Worm (Caenorhabditis elegans) whole organism, L2 larva: ENCODE results near the gene H12I19.115.

Experiments used
- F13H6.1 ChIP-seq: sonication (generic microtip); optimal IDR thresholded peaks from 2 replicates; lab custom pipeline; 2016; ENCODE audit warnings: missing genetic modification characterization, missing compliant biosample characterization
- Y55F3AM.14 ChIP-seq: fragments of 200-800 bp; sonication (Bioruptor generic); optimal IDR thresholded peaks from 2 replicates; lab custom pipeline; 2018; ENCODE audit warnings: mild to moderate bottlenecking, missing genetic modification characterization, missing compliant biosample characterization
- ZK546.5 ChIP-seq: sonication (generic microtip); optimal IDR thresholded peaks from 2 replicates; lab custom pipeline; 2017; ENCODE audit warnings: missing biosample characterization, missing genetic modification characterization
- alr-1 ChIP-seq: fragments of 150-350 bp; optimal IDR thresholded peaks from 2 replicates; lab custom pipeline; 2014; ENCODE audit warnings: missing biosample characterization, missing genetic modification characterization
- aly-2 ChIP-seq: fragments of 150-350 bp; optimal IDR thresholded peaks from 2 replicates; lab custom pipeline; 2014; ENCODE audit warnings: missing biosample characterization, missing genetic modification characterization
- ceh-16 ChIP-seq: fragments of 150-350 bp; optimal IDR thresholded peaks from 2 replicates; lab custom pipeline; 2014; ENCODE audit warnings: missing biosample characterization, missing genetic modification characterization
- ceh-82 ChIP-seq: fragments of 150-350 bp; optimal IDR thresholded peaks from 2 replicates; lab custom pipeline; 2014; ENCODE audit warnings: missing biosample characterization, missing genetic modification characterization
- crh-2 ChIP-seq: sonication (generic microtip); optimal IDR thresholded peaks from 2 replicates; lab custom pipeline; 2017; ENCODE audit warnings: missing biosample characterization, missing genetic modification characterization
- dmd-4 ChIP-seq: sonication (generic microtip); optimal IDR thresholded peaks from 2 replicates; lab custom pipeline; 2017; ENCODE audit warnings: missing biosample characterization, missing genetic modification characterization
- elt-1 ChIP-seq: fragments of 150-350 bp; optimal IDR thresholded peaks from 2 replicates; lab custom pipeline; 2014; ENCODE audit warnings: missing biosample characterization, missing genetic modification characterization
- elt-3 ChIP-seq: sonication (generic microtip); optimal IDR thresholded peaks from 2 replicates; lab custom pipeline; 2017; ENCODE audit warnings: missing biosample characterization, missing genetic modification characterization
- fos-1 ChIP-seq: fragments of 150-350 bp; optimal IDR thresholded peaks from 2 replicates; lab custom pipeline; 2014; ENCODE audit warnings: missing biosample characterization, missing genetic modification characterization
- gmeb-1 ChIP-seq: fragments of 150-350 bp; optimal IDR thresholded peaks from 2 replicates; lab custom pipeline; 2014; ENCODE audit warnings: missing biosample characterization, missing genetic modification characterization
- lin-39 ChIP-seq: fragments of 150-350 bp; optimal IDR thresholded peaks from 2 replicates; lab custom pipeline; 2014; ENCODE audit warnings: missing biosample characterization, missing genetic modification reagents, missing genetic modification characterization
- mab-5 ChIP-seq: fragments of 150-350 bp; optimal IDR thresholded peaks from 2 replicates; lab custom pipeline; 2014; ENCODE audit warnings: missing biosample characterization, missing genetic modification characterization
- mbf-1 ChIP-seq: sonication (generic microtip); optimal IDR thresholded peaks from 2 replicates; lab custom pipeline; 2017; ENCODE audit warnings: missing biosample characterization, missing genetic modification characterization
- mdl-1 ChIP-seq, 2 experiments: fragments of 150-350 bp in 1 of 2; sonication (generic microtip) in 1 of 2; optimal IDR thresholded peaks; 2 replicates each; lab custom pipeline; 2017; ENCODE audit warnings: missing biosample characterization in 2 of 2, missing genetic modification characterization in 2 of 2
- nhr-11 ChIP-seq: fragments of 150-350 bp; optimal IDR thresholded peaks from 2 replicates; lab custom pipeline; 2014; ENCODE audit warnings: missing biosample characterization, missing genetic modification characterization
- nhr-12 ChIP-seq: fragments of 150-350 bp; optimal IDR thresholded peaks from 2 replicates; lab custom pipeline; 2014; ENCODE audit warnings: missing biosample characterization, missing genetic modification characterization
- nhr-129 ChIP-seq: fragments of 150-350 bp; optimal IDR thresholded peaks from 2 replicates; lab custom pipeline; 2014; ENCODE audit warnings: missing biosample characterization, missing genetic modification characterization
- nhr-21 ChIP-seq: fragments of 150-350 bp; optimal IDR thresholded peaks from 2 replicates; lab custom pipeline; 2014; ENCODE audit warnings: missing biosample characterization, missing genetic modification characterization
- nhr-6 ChIP-seq: fragments of 150-350 bp; optimal IDR thresholded peaks from 2 replicates; lab custom pipeline; 2014; ENCODE audit warnings: missing biosample characterization, missing genetic modification characterization
- nhr-77 ChIP-seq: fragments of 150-350 bp; optimal IDR thresholded peaks from 2 replicates; lab custom pipeline; 2014; ENCODE audit warnings: missing biosample characterization, missing genetic modification characterization
- peb-1 ChIP-seq: fragments of 150-350 bp; optimal IDR thresholded peaks from 2 replicates; lab custom pipeline; 2014; ENCODE audit warnings: missing biosample characterization, missing genetic modification characterization
- sem-4 ChIP-seq: fragments of 150-350 bp; optimal IDR thresholded peaks from 2 replicates; lab custom pipeline; 2014; ENCODE audit warnings: missing biosample characterization, missing genetic modification reagents, missing genetic modification characterization
- skn-1 ChIP-seq: sonication (generic microtip); optimal IDR thresholded peaks from 2 replicates; lab custom pipeline; 2017; ENCODE audit warnings: missing biosample characterization, missing genetic modification characterization
- sma-3 ChIP-seq: sonication (generic microtip); optimal IDR thresholded peaks from 2 replicates; lab custom pipeline; 2016; ENCODE audit warnings: missing genetic modification reagents, missing genetic modification characterization, missing compliant biosample characterization
- snpc-4 ChIP-seq: fragments of 150-350 bp; optimal IDR thresholded peaks from 2 replicates; lab custom pipeline; 2014; ENCODE audit warnings: missing biosample characterization, missing genetic modification characterization
- unc-39 ChIP-seq: fragments of 150-350 bp; optimal IDR thresholded peaks from 2 replicates; lab custom pipeline; 2014; ENCODE audit warnings: missing biosample characterization, missing genetic modification characterization
- unc-55 ChIP-seq: fragments of 150-350 bp; sonication (generic microtip); optimal IDR thresholded peaks from 3 replicates; lab custom pipeline; 2014; ENCODE audit warnings: missing biosample characterization, missing genetic modification reagents, missing genetic modification characterization
- unc-62 ChIP-seq: fragments of 150-350 bp; optimal IDR thresholded peaks from 2 replicates; lab custom pipeline; 2014; ENCODE audit warnings: missing biosample characterization, missing genetic modification reagents, missing genetic modification characterization
- zag-1 ChIP-seq: fragments of 150-350 bp; optimal IDR thresholded peaks from 2 replicates; lab custom pipeline; 2014; ENCODE audit warnings: missing biosample characterization, missing genetic modification characterization
- ztf-1 ChIP-seq: fragments of 200-800 bp; sonication (Bioruptor generic); conservative IDR thresholded peaks from 2 replicates; pipeline ENCODE4 v1.3.6; 2022; ENCODE audit warnings: missing genetic modification characterization, missing compliant biosample characterization
- ztf-11 ChIP-seq: sonication (generic microtip); optimal IDR thresholded peaks from 2 replicates; lab custom pipeline; 2017; ENCODE audit warnings: missing biosample characterization, missing genetic modification characterization

The H12I19.115 gene

ce11 chrIV:14114357-14114756, 13.3 kb downstream of the H12I19.115 start:
- no peak for TF ChIP-seq elt-1 (tag; lab: Kevin White, UChicago)
- no peak for TF ChIP-seq nhr-129 (tag; lab: Kevin White, UChicago)

ce11 chrIV:14113621-14114020, 14.0 kb downstream of the H12I19.115 start:
- TF ChIP-seq nhr-129 (tag; lab: Kevin White, UChicago) (no peak), ceh-82 (tag; lab: Kevin White, UChicago) (no peak), mbf-1 (tag; lab: Kevin White, UChicago) (no peak), nhr-6 (tag; lab: Kevin White, UChicago) (no peak), ztf-11 (tag; lab: Kevin White, UChicago) (no peak), lin-39 (tag; lab: Kevin White, UChicago) (no peak), elt-1 (tag; lab: Kevin White, UChicago) (no peak), crh-2 (tag; lab: Kevin White, UChicago) (no peak), nhr-12 (tag; lab: Kevin White, UChicago) (no peak), aly-2 (tag; lab: Kevin White, UChicago) (no peak), snpc-4 (tag; lab: Kevin White, UChicago) (no peak), ZK546.5 (tag; lab: Kevin White, UChicago) (no peak), dmd-4 (tag; lab: Kevin White, UChicago) (no peak), sma-3 (no peak), nhr-21 (tag; lab: Kevin White, UChicago) (no peak)

DNA sequence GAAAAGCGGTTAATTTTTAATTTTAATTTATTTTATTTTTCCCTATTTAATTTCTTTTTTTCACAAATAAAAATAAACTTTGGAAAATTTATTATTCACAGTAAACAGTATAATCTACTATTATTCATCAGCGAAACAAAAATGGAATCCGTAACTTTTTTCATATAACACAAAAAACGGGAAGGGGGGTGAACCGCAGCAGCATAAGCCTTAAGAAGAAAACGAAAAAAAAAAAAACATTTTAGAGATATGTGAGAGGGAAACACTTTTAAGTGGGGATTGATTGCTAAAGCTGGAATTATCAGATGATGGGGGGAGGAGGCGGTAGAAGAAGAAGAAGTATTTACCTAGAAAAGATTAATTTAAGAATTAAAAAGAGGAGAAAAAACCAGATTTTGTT, 20.0 kb downstream of the H12I19.115 start:
- TF ChIP-seq zag-1 (tag; lab: Kevin White, UChicago) (no peak), ztf-1 (GFP tag; lab: Robert Waterston, UW) (no peak), fos-1 (tag; lab: Kevin White, UChicago) (no peak), elt-3 (tag; lab: Kevin White, UChicago) (no peak), dmd-4 (tag; lab: Kevin White, UChicago) (no peak), skn-1 (tag; lab: Kevin White, UChicago) (no peak), F13H6.1 (no peak), nhr-21 (tag; lab: Kevin White, UChicago) (no peak), nhr-11 (tag; lab: Kevin White, UChicago) (no peak), ceh-16 (tag; lab: Kevin White, UChicago) (no peak), unc-55 (GFP tag; lab: Kevin White, UChicago) (no peak), alr-1 (tag; lab: Kevin White, UChicago) (no peak)

DNA sequence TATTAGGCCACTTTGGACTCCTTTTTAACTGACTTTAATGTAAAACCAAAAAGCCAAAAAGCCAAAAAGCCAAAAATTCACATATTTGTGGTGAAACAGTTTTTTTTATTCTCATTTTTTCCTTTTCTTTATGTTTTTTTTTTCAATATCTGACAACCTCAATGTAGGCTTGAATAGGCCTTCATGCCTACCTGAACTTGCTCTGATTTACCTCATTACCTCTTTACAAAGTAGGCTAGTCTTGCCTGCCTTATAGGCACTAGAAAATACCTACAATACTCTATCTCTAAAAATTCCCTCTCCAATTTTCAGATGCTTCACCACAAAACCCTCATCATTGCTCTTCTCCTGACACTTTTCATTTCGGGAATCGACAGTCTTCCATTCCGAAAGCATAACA, 21.4 kb downstream of the H12I19.115 start, which contains the start of gene ins-34:
Gene ins-34 (plus strand): TSS at position 301 of the 400 bp plus-strand sequence.
- TF ChIP-seq mdl-1 (tag; optimal IDR thresholded peaks at IDR 0.05; lab: Kevin White, UChicago): no peak
- no peak for TF ChIP-seq Y55F3AM.14
- no peak for TF ChIP-seq unc-39 (tag; lab: Kevin White, UChicago)
- TF ChIP-seq snpc-4 (tag; lab: Kevin White, UChicago): no peak
- TF ChIP-seq gmeb-1: no peak
- no peak for TF ChIP-seq elt-1 (tag; lab: Kevin White, UChicago)
- no peak for TF ChIP-seq sem-4 (tag; lab: Kevin White, UChicago)
- TF ChIP-seq nhr-6 (tag; lab: Kevin White, UChicago): no peak
- TF ChIP-seq nhr-77 (tag; lab: Kevin White, UChicago): no peak
- TF ChIP-seq ztf-11 (tag; lab: Kevin White, UChicago): no peak
- TF ChIP-seq, all 48 proteins: peak for 0

ce11 chrIV:14104745-14105144, 22.9 kb downstream of the H12I19.115 start:
- no peak for TF ChIP-seq crh-2 (tag; lab: Kevin White, UChicago)
- TF ChIP-seq Y55F3AM.14: no peak
- TF ChIP-seq zag-1 (tag; lab: Kevin White, UChicago): no peak
- TF ChIP-seq mab-5 (tag; lab: Kevin White, UChicago): no peak
- no peak for TF ChIP-seq unc-62
- TF ChIP-seq aly-2 (tag; lab: Kevin White, UChicago): no peak
- TF ChIP-seq peb-1 (tag; lab: Kevin White, UChicago): no peak
- TF ChIP-seq nhr-12 (tag; lab: Kevin White, UChicago): no peak
- no peak for TF ChIP-seq unc-39 (tag; lab: Kevin White, UChicago)
- no peak for TF ChIP-seq ceh-16 (tag; lab: Kevin White, UChicago)
